Worm (Caenorhabditis elegans) whole organism, late embryonic: Measurements from ENCODE around the gene bli-6.

Experiments used
- C38D4.7 ChIP-seq: fragments of 200-800 bp; sonication (Bioruptor generic); optimal IDR thresholded peaks from 2 replicates; lab custom pipeline; 2018; ENCODE audit warnings: mild to moderate bottlenecking, missing genetic modification characterization, moderate library complexity, missing compliant biosample characterization
- K02D7.2 ChIP-seq: sonication (generic microtip); optimal IDR thresholded peaks from 2 replicates; lab custom pipeline; 2017; ENCODE audit warnings: mild to moderate bottlenecking, missing genetic modification characterization, missing compliant biosample characterization
- T23F11.4 ChIP-seq: fragments of 200-800 bp; sonication (Bioruptor generic); optimal IDR thresholded peaks from 2 replicates; lab custom pipeline; 2018; ENCODE audit warnings: mild to moderate bottlenecking, missing genetic modification characterization, missing compliant biosample characterization
- Y22D7AL.16 ChIP-seq: sonication (generic microtip); optimal IDR thresholded peaks from 2 replicates; lab custom pipeline; 2016; ENCODE audit warnings: missing genetic modification characterization, missing compliant biosample characterization
- ahr-1 ChIP-seq: sonication (generic microtip); optimal IDR thresholded peaks from 2 replicates; lab custom pipeline; 2016; ENCODE audit warnings: missing genetic modification characterization, missing compliant biosample characterization
- ama-1 ChIP-seq: fragments of 150-350 bp; optimal IDR thresholded peaks from 2 replicates; lab custom pipeline; 2014
- ceh-18 ChIP-seq: sonication (generic microtip); optimal IDR thresholded peaks from 2 replicates; lab custom pipeline; 2016; ENCODE audit warnings: missing genetic modification characterization, missing compliant biosample characterization
- ceh-24 ChIP-seq: sonication (generic microtip); optimal IDR thresholded peaks from 2 replicates; lab custom pipeline; 2016; ENCODE audit warnings: mild to moderate bottlenecking, missing genetic modification characterization, missing compliant biosample characterization
- ceh-30 ChIP-seq: fragments of 150-350 bp; optimal IDR thresholded peaks from 2 replicates; lab custom pipeline; 2014; ENCODE audit warnings: missing biosample characterization, missing genetic modification characterization
- ceh-34 ChIP-seq: sonication (generic microtip); optimal IDR thresholded peaks from 2 replicates; lab custom pipeline; 2016; ENCODE audit warnings: mild to moderate bottlenecking, missing genetic modification characterization, missing compliant biosample characterization
- ceh-45 ChIP-seq: fragments of 200-800 bp; sonication (Bioruptor generic); IDR thresholded peaks from 2 replicates; pipeline ENCODE4 v1.3.6; 2022; ENCODE audit warnings: missing genetic modification reagents, missing genetic modification characterization, missing compliant biosample characterization
- ceh-48 ChIP-seq: sonication (generic microtip); optimal IDR thresholded peaks from 2 replicates; lab custom pipeline; 2016; ENCODE audit warnings: missing genetic modification characterization, inconsistent platforms, missing compliant biosample characterization
- ceh-6 ChIP-seq: fragments of 200-800 bp; sonication (Bioruptor generic); optimal IDR thresholded peaks from 2 replicates; lab custom pipeline; 2018; ENCODE audit warnings: mild to moderate bottlenecking, missing genetic modification characterization, missing compliant biosample characterization
- ceh-9 ChIP-seq: sonication (generic microtip); optimal IDR thresholded peaks from 2 replicates; lab custom pipeline; 2016; ENCODE audit warnings: mild to moderate bottlenecking, missing genetic modification characterization, inconsistent platforms, missing compliant biosample characterization
- che-1 ChIP-seq: sonication (generic microtip); optimal IDR thresholded peaks from 2 replicates; lab custom pipeline; 2016; ENCODE audit warnings: mild to moderate bottlenecking, missing genetic modification characterization, missing compliant biosample characterization
- dmd-4 ChIP-seq: sonication (generic microtip); optimal IDR thresholded peaks from 2 replicates; lab custom pipeline; 2016; ENCODE audit warnings: borderline replicate concordance, missing genetic modification characterization, missing compliant biosample characterization
- elt-2 ChIP-seq: sonication (generic microtip); optimal IDR thresholded peaks from 2 replicates; lab custom pipeline; 2016; ENCODE audit warnings: missing genetic modification reagents, missing genetic modification characterization, missing compliant biosample characterization
- ets-4 ChIP-seq: sonication (generic microtip); optimal IDR thresholded peaks from 2 replicates; lab custom pipeline; 2016; ENCODE audit warnings: missing genetic modification characterization, missing compliant biosample characterization
- eyg-1 ChIP-seq: sonication (generic microtip); optimal IDR thresholded peaks from 2 replicates; lab custom pipeline; 2016; ENCODE audit warnings: missing genotype, missing genetic modification characterization, missing compliant biosample characterization
- fkh-10 ChIP-seq: fragments of 150-350 bp; optimal IDR thresholded peaks from 2 replicates; lab custom pipeline; 2014; ENCODE audit warnings: missing biosample characterization, missing genetic modification reagents, missing genetic modification characterization
- hlh-13 ChIP-seq: fragments of 200-800 bp; sonication (Bioruptor generic); optimal IDR thresholded peaks from 2 replicates; lab custom pipeline; 2018; ENCODE audit warnings: mild to moderate bottlenecking, missing genetic modification characterization, missing compliant biosample characterization
- hlh-15 ChIP-seq: sonication (generic microtip); optimal IDR thresholded peaks from 2 replicates; lab custom pipeline; 2016; ENCODE audit warnings: missing genetic modification characterization, missing compliant biosample characterization
- hlh-6 ChIP-seq: sonication (generic microtip); optimal IDR thresholded peaks from 2 replicates; lab custom pipeline; 2016; ENCODE audit warnings: missing genotype, missing genetic modification characterization, missing compliant biosample characterization
- hlh-8 ChIP-seq: sonication (generic microtip); optimal IDR thresholded peaks from 2 replicates; lab custom pipeline; 2016; ENCODE audit warnings: missing genotype, missing genetic modification characterization, missing compliant biosample characterization
- lim-6 ChIP-seq: sonication (generic microtip); optimal IDR thresholded peaks from 2 replicates; lab custom pipeline; 2016; ENCODE audit warnings: missing genetic modification characterization, missing compliant biosample characterization
- nhr-232 ChIP-seq: sonication (generic microtip); optimal IDR thresholded peaks from 2 replicates; lab custom pipeline; 2016; ENCODE audit warnings: missing genetic modification characterization, missing compliant biosample characterization
- odd-2 ChIP-seq: sonication (generic microtip); optimal IDR thresholded peaks from 2 replicates; lab custom pipeline; 2017; ENCODE audit warnings: antibody characterized with exemption, mild to moderate bottlenecking, missing genetic modification characterization, missing compliant biosample characterization
- pat-9 ChIP-seq: fragments of 200-800 bp; sonication (Bioruptor generic); optimal IDR thresholded peaks from 2 replicates; lab custom pipeline; 2018; ENCODE audit warnings: mild to moderate bottlenecking, missing genetic modification characterization, moderate library complexity, missing compliant biosample characterization
- pax-1 ChIP-seq: fragments of 150-350 bp; optimal IDR thresholded peaks from 2 replicates; lab custom pipeline; 2014; ENCODE audit warnings: missing biosample characterization, missing genetic modification characterization
- pha-2 ChIP-seq: sonication (generic microtip); optimal IDR thresholded peaks from 2 replicates; lab custom pipeline; 2017; ENCODE audit warnings: mild to moderate bottlenecking, missing genetic modification characterization, missing compliant biosample characterization
- pros-1 ChIP-seq: fragments of 150-350 bp; optimal IDR thresholded peaks from 2 replicates; lab custom pipeline; 2014; ENCODE audit warnings: missing biosample characterization, missing genetic modification reagents, missing genetic modification characterization
- rnt-1 ChIP-seq: sonication (generic microtip); optimal IDR thresholded peaks from 2 replicates; lab custom pipeline; 2016; ENCODE audit warnings: missing genetic modification characterization, missing compliant biosample characterization
- sox-4 ChIP-seq: sonication (generic microtip); optimal IDR thresholded peaks from 2 replicates; lab custom pipeline; 2017; ENCODE audit warnings: mild to moderate bottlenecking, missing genetic modification characterization, inconsistent platforms, missing compliant biosample characterization
- ttx-3 ChIP-seq: sonication (generic microtip); optimal IDR thresholded peaks from 2 replicates; lab custom pipeline; 2016; ENCODE audit warnings: missing genetic modification reagents, missing genetic modification characterization, missing compliant biosample characterization
- unc-55 ChIP-seq: sonication (generic microtip); optimal IDR thresholded peaks from 2 replicates; lab custom pipeline; 2017; ENCODE audit warnings: missing biosample characterization, missing genetic modification reagents, missing genetic modification characterization
- zip-5 ChIP-seq: sonication (generic microtip); optimal IDR thresholded peaks from 2 replicates; lab custom pipeline; 2016; ENCODE audit warnings: missing genetic modification characterization, missing compliant biosample characterization
- ztf-16 ChIP-seq: sonication (generic microtip); optimal IDR thresholded peaks from 2 replicates; lab custom pipeline; 2017; ENCODE audit warnings: missing genetic modification characterization, missing compliant biosample characterization

The bli-6 gene

ce11 chrIV:6421183-6421635 lies 44.3 kb downstream of the bli-6 start, which contains the start of gene puf-11:
TSS of gene puf-11 (plus strand) at chrIV:6421585.
- no peak for TF ChIP-seq ceh-24 (tag; lab: Kevin White, UChicago)
- TF ChIP-seq pat-9 (tag; lab: Kevin White, UChicago), result no peak
- no peak for TF ChIP-seq C38D4.7
- TF ChIP-seq unc-55 (GFP tag; lab: Kevin White, UChicago), result no peak
- no peak for TF ChIP-seq rnt-1 (tag; lab: Kevin White, UChicago)
- TF ChIP-seq hlh-13 (GFP tag; lab: Kevin White, UChicago), result no peak
- no peak for TF ChIP-seq K02D7.2
- no peak for TF ChIP-seq ceh-34 (tag; lab: Kevin White, UChicago)
- no peak for TF ChIP-seq pax-1
- TF ChIP-seq nhr-232 (tag; lab: Kevin White, UChicago), result no peak
- TF ChIP-seq odd-2, result no peak
- no peak for TF ChIP-seq eyg-1 (tag; lab: Kevin White, UChicago)
- no peak for TF ChIP-seq ama-1 (lab: Kevin White, UChicago)
- TF ChIP-seq Y22D7AL.16 (tag; lab: Kevin White, UChicago), result no peak

- TF ChIP-seq ztf-16 (tag; lab: Kevin White, UChicago) (no peak), pros-1 (no peak), ahr-1 (tag; lab: Kevin White, UChicago) (no peak), hlh-6 (no peak), fkh-10 (GFP tag; lab: Kevin White, UChicago) (no peak), hlh-15 (no peak), lim-6 (no peak), ceh-48 (tag; lab: Kevin White, UChicago) (no peak), che-1 (no peak), ets-4 (tag; lab: Kevin White, UChicago) (no peak), ceh-18 (tag; lab: Kevin White, UChicago) (no peak), ceh-24 (tag; lab: Kevin White, UChicago) (no peak), elt-2 (tag; lab: Kevin White, UChicago) (no peak), dmd-4 (tag; lab: Kevin White, UChicago) (no peak), Y22D7AL.16 (tag; lab: Kevin White, UChicago) (no peak), ceh-45 (GFP tag; lab: Robert Waterston, UW) (no peak), pha-2 (tag; lab: Kevin White, UChicago) (no peak), zip-5 (tag; lab: Kevin White, UChicago) (no peak), pax-1 (no peak)
These were observed 49.3 kb downstream of the bli-6 start, which contains the start of gene acp-6 for ce11 chrIV:6426089-6426715. TSS of gene acp-6 (minus strand) at chrIV:6426139.

ce11 chrIV:6427223-6427622 lies 50.4 kb downstream of the bli-6 start:
- TF ChIP-seq odd-2 (no peak), ceh-18 (tag; lab: Kevin White, UChicago) (no peak), ceh-6 (GFP tag; lab: Kevin White, UChicago) (no peak), sox-4 (tag; lab: Kevin White, UChicago) (no peak), T23F11.4 (GFP tag; lab: Kevin White, UChicago) (no peak), C38D4.7 (no peak), hlh-8 (tag; lab: Kevin White, UChicago) (no peak), ttx-3 (tag; lab: Kevin White, UChicago) (no peak), ceh-9 (tag; lab: Kevin White, UChicago) (no peak), ceh-34 (tag; lab: Kevin White, UChicago) (no peak), ceh-30 (tag; lab: Kevin White, UChicago) (no peak), ztf-16 (tag; lab: Kevin White, UChicago) (no peak)
